Fruit fly (Drosophila melanogaster): Measurements from ENCODE around the gene Gss2.

The Gss2 gene

dm6 chrX:17915929-17916328 is 16.4 kb downstream of the Gss2 start (continued):
- no peak for TF ChIP-seq Xbp1 (GFP tag; optimal IDR thresholded peaks at IDR 0.05)
- TF ChIP-seq sisA (GFP tag; IDR thresholded peaks at IDR 0.05), result peak; percentile 24; the same call in 1 of the 2 replicates
- TF ChIP-seq trem (tag; optimal IDR thresholded peaks at IDR 0.05), result no peak
- TF ChIP-seq CG1529 (GFP tag; optimal IDR thresholded peaks at IDR 0.05), result no peak
- TF ChIP-seq CG11504 (tag; optimal IDR thresholded peaks at IDR 0.05), result peak; percentile 6
- peak; percentile 50 for TF ChIP-seq Drgx (GFP tag; IDR thresholded peaks at IDR 0.05)
- no peak for TF ChIP-seq prd (optimal IDR thresholded peaks at IDR 0.05)
- peak; percentile 46; the same call in 2 of the 3 replicates for TF ChIP-seq prd (GFP tag; IDR thresholded peaks at IDR 0.05)
- TF ChIP-seq Ada2b (GFP tag; IDR thresholded peaks at IDR 0.05), result 0 out of 2 replicates have a peak, but pooled peaks have one; percentile 22
- peak; percentile 7 for TF ChIP-seq gem (tag; optimal IDR thresholded peaks at IDR 0.05)
- peak; percentile 29; the same call in 1 of the 2 replicates for TF ChIP-seq slbo (GFP tag; IDR thresholded peaks at IDR 0.05)
- TF ChIP-seq pb (GFP tag; optimal IDR thresholded peaks at IDR 0.05), result no peak
- TF ChIP-seq Deaf1 (tag; optimal IDR thresholded peaks at IDR 0.05), result no peak
- TF ChIP-seq ERR (GFP tag; optimal IDR thresholded peaks at IDR 0.05), result no peak
- TF ChIP-seq CG12769 (tag; optimal IDR thresholded peaks at IDR 0.05), result no peak
- no peak for TF ChIP-seq CG8944 (GFP tag; optimal IDR thresholded peaks at IDR 0.05)
- TF ChIP-seq jigr1 (GFP tag; IDR thresholded peaks at IDR 0.05), result no peak
- TF ChIP-seq CG3407 (GFP tag; optimal IDR thresholded peaks at IDR 0.05), result no peak
- TF ChIP-seq YL-1 (GFP tag; optimal IDR thresholded peaks at IDR 0.05), result no peak
- TF ChIP-seq Med (GFP tag), result peak; percentile 4
- no peak for TF ChIP-seq CG12299 (tag; optimal IDR thresholded peaks at IDR 0.05)
- peak; percentile 11; the same call in 1 of the 3 replicates for TF ChIP-seq dysf (GFP tag; IDR thresholded peaks at IDR 0.05)
- no peak for TF ChIP-seq CG10431 (GFP tag; optimal IDR thresholded peaks at IDR 0.05)
- no peak for TF ChIP-seq abd-A (tag; optimal IDR thresholded peaks at IDR 0.05)
- TF ChIP-seq row (GFP tag; IDR thresholded peaks at IDR 0.05), result peak; percentile 26; the same call in 2 of the 3 replicates
- no peak for TF ChIP-seq Dbx (GFP tag; IDR thresholded peaks at IDR 0.05)
- TF ChIP-seq odd (GFP tag; optimal IDR thresholded peaks at IDR 0.05), result no peak
- TF ChIP-seq tin (GFP tag; optimal IDR thresholded peaks at IDR 0.05), result no peak
- no peak for TF ChIP-seq D19A (tag; optimal IDR thresholded peaks at IDR 0.05)

DNA sequence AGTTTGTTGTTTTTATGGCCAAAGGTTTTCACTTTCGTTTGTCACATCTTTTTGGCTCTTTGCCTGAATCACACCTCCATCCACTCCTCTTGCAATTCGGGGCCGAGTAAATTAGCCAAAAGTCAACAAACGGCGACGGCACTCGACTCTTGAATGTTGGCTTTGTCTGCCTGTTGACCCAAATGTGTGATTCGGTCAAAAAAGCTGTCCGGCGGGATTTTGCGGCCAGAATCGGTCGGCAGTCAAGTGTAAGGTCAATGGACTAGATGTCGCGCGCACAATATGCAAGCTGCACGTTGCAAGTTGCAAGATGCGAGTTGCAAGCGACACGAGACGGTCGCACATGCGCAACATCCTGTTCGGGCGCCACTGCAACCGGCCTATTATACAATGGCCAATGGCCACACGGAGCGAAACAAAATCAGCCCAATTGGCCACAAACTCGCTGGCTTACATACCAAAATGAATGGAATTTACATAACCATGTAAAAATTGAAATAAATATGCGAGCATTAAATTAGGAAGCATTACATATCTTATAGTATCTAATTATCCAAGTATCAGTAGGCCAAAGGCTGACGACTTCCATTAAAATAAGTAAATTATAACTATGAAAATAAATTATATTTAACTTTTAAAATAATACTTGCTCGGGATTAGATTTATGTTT is 18.2 kb downstream of the Gss2 start:
- no peak for TF ChIP-seq CG7786 (GFP tag; optimal IDR thresholded peaks at IDR 0.05)
- TF ChIP-seq row (GFP tag; IDR thresholded peaks at IDR 0.05), result no peak
- peak; percentile 42 for TF ChIP-seq Ets65A (GFP tag)
- no peak for TF ChIP-seq CG7963 (GFP tag; IDR thresholded peaks at IDR 0.05; ENCODE audit: partially characterized antibody)
- peak; percentile 55 for TF ChIP-seq Blimp-1 (GFP tag; optimal IDR thresholded peaks at IDR 0.05)
- no peak for TF ChIP-seq CG17912 (GFP tag; optimal IDR thresholded peaks at IDR 0.05)
- no peak for TF ChIP-seq hkb (optimal IDR thresholded peaks at IDR 0.05)
- TF ChIP-seq hkb (GFP tag; IDR thresholded peaks at IDR 0.05), result no peak
- no peak for TF ChIP-seq CG2199 (GFP tag; IDR thresholded peaks at IDR 0.05)
- TF ChIP-seq Side (GFP tag; optimal IDR thresholded peaks at IDR 0.05), result no peak
- no peak for TF ChIP-seq gt (GFP tag; IDR thresholded peaks at IDR 0.05)
- no peak for TF ChIP-seq CG18619 (GFP tag; optimal IDR thresholded peaks at IDR 0.05)
- peak; percentile 10; the same call in 1 of the 2 replicates for TF ChIP-seq Drgx (GFP tag; IDR thresholded peaks at IDR 0.05)
- no peak for TF ChIP-seq Stat92E (GFP tag; optimal IDR thresholded peaks at IDR 0.05)
- no peak for TF ChIP-seq ac (GFP tag; optimal IDR thresholded peaks at IDR 0.05)
